Worm (Caenorhabditis elegans) whole organism, L3 larva: ENCODE data around the gene F44A2.3.

Source experiments
- egl-27 ChIP-seq: sonication (generic microtip); optimal IDR thresholded peaks from 4 replicates; lab custom pipeline; 2017; ENCODE audit warnings: missing biosample characterization, missing genetic modification reagents, missing genetic modification characterization
- egl-5 ChIP-seq: fragments of 150-350 bp; optimal IDR thresholded peaks from 2 replicates; lab custom pipeline; 2017; ENCODE audit warnings: missing biosample characterization, missing genetic modification reagents, missing genetic modification characterization, inconsistent platforms
- pha-4 ChIP-seq: fragments of 150-350 bp; optimal IDR thresholded peaks from 2 replicates; lab custom pipeline; 2014; ENCODE audit warnings: missing biosample characterization, missing genetic modification reagents, missing genetic modification characterization

DNA sequence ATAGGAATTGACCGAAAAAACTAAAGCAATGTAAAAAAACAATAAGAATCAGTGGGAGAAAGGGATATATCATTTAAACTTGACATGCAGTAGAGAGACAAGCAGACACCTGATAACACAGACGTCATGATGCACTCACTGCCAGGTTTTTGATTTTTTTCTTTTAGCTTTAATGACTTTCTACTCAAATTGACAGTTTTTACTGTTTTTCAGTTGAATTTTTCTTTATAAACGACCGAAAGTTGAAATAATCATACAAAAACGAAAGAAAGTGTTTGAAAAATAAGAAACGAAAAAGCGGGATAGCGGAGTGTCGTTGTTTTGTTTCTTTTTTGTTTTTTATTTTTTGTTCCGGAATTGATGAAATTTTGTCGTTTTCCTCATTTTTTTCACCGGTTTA lies 29.0 kb downstream of the F44A2.3 start, which contains the start of gene ucp-4:
- TF ChIP-seq egl-27 (tag; lab: Kevin White, UChicago) (no peak), egl-5 (tag; lab: Kevin White, UChicago) (no peak), pha-4 (peak; percentile 25)
